Fruit fly (Drosophila melanogaster): ENCODE measurements around the gene pygo.

The pygo gene

dm6 chr3R:31588374-31588773, 7.9 kb upstream of the pygo start, which contains the start of gene CG1635 (continued):
- TF ChIP-seq achi (GFP tag; optimal IDR thresholded peaks at IDR 0.05) (peak; percentile 99), CG8119 (GFP tag; IDR thresholded peaks at IDR 0.05) (peak; percentile 100), acj6 (GFP tag; optimal IDR thresholded peaks at IDR 0.05) (peak; percentile 98), fkh (GFP tag; optimal IDR thresholded peaks at IDR 0.05) (no peak), Hr4 (GFP tag; optimal IDR thresholded peaks at IDR 0.05) (peak; percentile 100), dac (GFP tag; optimal IDR thresholded peaks at IDR 0.05) (peak; percentile 98), Ets96B (tag; optimal IDR thresholded peaks at IDR 0.05) (peak; percentile 97), ss (GFP tag; optimal IDR thresholded peaks at IDR 0.05) (peak in 1 of 2 experiments; percentile 93), Eip93F (GFP tag; optimal IDR thresholded peaks at IDR 0.05) (peak; percentile 72), CG31627 (GFP tag; optimal IDR thresholded peaks at IDR 0.05) (peak; percentile 97), net (GFP tag; optimal IDR thresholded peaks at IDR 0.05) (peak; percentile 99), CG11762 (GFP tag; optimal IDR thresholded peaks at IDR 0.05; ENCODE audit: insufficient read depth) (peak; percentile 97), CG16779 (tag; optimal IDR thresholded peaks at IDR 0.05) (peak; percentile 94), CG10669 (GFP tag; optimal IDR thresholded peaks at IDR 0.05) (peak; percentile 96), svp (GFP tag) (peak; percentile 100), CG11294 (GFP tag; IDR thresholded peaks at IDR 0.05) (peak; percentile 99), CG6163 (GFP tag; IDR thresholded peaks at IDR 0.05) (peak; percentile 99), CG8319 (GFP tag; optimal IDR thresholded peaks at IDR 0.05) (peak; percentile 97), Smox (GFP tag; optimal IDR thresholded peaks at IDR 0.05) (peak; percentile 97), Lpt (GFP tag; optimal IDR thresholded peaks at IDR 0.05) (peak; percentile 99), CG6792 (GFP tag; optimal IDR thresholded peaks at IDR 0.05) (peak; percentile 97), topi (GFP tag; optimal IDR thresholded peaks at IDR 0.05) (peak; percentile 98)

DNA sequence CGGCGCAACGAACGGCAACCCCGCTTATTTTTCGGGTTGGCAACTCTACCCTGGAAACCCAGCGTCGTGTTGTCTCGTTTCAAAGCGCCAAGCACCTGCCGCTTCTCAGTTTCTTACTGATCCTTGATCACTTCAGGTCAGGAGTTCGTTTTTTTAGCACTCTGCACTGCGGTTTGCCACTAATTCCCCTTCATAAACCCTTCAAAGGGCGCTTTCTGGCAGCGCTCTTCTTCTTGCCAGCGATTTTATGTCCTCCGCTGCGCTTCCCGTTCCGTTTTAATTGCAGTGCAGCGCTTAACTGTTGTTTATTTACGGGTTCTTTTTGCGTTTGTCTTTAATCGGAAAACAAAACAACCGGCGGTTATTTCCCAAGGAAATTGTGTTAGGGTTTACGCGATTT, 467 bp downstream of the pygo start:
- no peak for TF ChIP-seq lz (GFP tag; optimal IDR thresholded peaks at IDR 0.05)

- TF ChIP-seq Sox15 (GFP tag; optimal IDR thresholded peaks at IDR 0.05) (no peak), Sox102F (GFP tag; optimal IDR thresholded peaks at IDR 0.05) (no peak), fd85E (GFP tag; optimal IDR thresholded peaks at IDR 0.05) (no peak), CG34406 (GFP tag; optimal IDR thresholded peaks at IDR 0.05) (no peak)
Observed at dm6 chr3R:31577351-31577750, 3.1 kb downstream of the pygo start.

DNA sequence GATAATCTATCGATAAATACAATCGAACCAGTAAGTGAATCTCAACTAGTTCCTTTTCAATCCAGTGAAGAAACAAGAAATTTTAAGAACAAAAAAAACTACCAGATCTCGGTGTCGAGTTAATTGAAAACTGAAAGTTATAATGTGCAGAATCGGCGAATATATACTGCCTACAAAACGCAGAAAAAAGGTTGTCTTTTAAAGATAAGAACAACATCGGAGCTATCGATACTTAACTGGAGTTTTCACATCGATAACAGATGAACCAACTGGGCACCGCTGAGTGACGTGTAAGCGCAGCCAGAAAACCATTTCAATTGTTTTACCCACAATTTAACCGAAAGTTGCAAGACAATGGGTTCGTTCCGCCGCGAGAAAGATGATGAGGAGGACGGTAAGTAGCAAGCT, 8.6 kb downstream of the pygo start, which contains the start of gene gammaCOP:
Gene gammaCOP, plus strand, starts transcription at position 259 of the 408 bp plus-strand sequence.
- TF ChIP-seq salr (GFP tag; optimal IDR thresholded peaks at IDR 0.05): no peak
- no peak for TF ChIP-seq CG6792 (GFP tag; optimal IDR thresholded peaks at IDR 0.05)
- no peak for TF ChIP-seq fd85E (GFP tag; optimal IDR thresholded peaks at IDR 0.05)
- TF ChIP-seq CG32006 (GFP tag; optimal IDR thresholded peaks at IDR 0.05): no peak
- TF ChIP-seq dac (GFP tag; optimal IDR thresholded peaks at IDR 0.05): no peak

DNA sequence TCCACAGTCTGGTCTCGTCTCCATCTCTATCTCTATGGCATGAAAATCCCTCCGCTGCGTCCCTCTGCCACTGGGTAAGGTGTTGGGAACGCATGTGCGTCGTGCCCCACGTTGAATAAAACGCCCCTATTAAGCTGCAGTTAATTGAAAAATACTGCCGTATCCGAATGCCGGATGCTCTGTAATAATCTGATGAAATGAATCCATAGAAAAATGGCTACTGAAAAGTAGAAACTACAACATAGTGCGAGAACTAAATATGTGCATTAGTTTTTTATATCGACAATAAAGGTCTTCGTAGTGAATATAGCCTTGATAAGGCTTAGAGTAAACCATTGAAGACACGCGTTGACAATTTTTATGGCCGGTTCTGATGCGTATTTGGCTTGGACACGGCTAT, 13.8 kb downstream of the pygo start:
- TF ChIP-seq fd85E (GFP tag; optimal IDR thresholded peaks at IDR 0.05) (no peak), CG10631 (GFP tag; optimal IDR thresholded peaks at IDR 0.05) (peak; percentile 85), fd59A (GFP tag; optimal IDR thresholded peaks at IDR 0.05) (peak; percentile 75), eg (GFP tag; IDR thresholded peaks at IDR 0.05) (peak; percentile 73), CG3919 (GFP tag; optimal IDR thresholded peaks at IDR 0.05) (peak; percentile 63), vri (GFP tag; optimal IDR thresholded peaks at IDR 0.05) (no peak), CG6854 (GFP tag; optimal IDR thresholded peaks at IDR 0.05) (no peak), lz (GFP tag; optimal IDR thresholded peaks at IDR 0.05) (peak; percentile 13), Smox (GFP tag; optimal IDR thresholded peaks at IDR 0.05) (no peak), CG6276 (GFP tag; optimal IDR thresholded peaks at IDR 0.05) (peak; percentile 62), CG16779 (tag; optimal IDR thresholded peaks at IDR 0.05) (peak; percentile 62), CG11902 (GFP tag; optimal IDR thresholded peaks at IDR 0.05) (no peak), ss (GFP tag; optimal IDR thresholded peaks at IDR 0.05) (peak; percentile 81 to 82), Sox102F (GFP tag; optimal IDR thresholded peaks at IDR 0.05) (no peak), OdsH (GFP tag; optimal IDR thresholded peaks at IDR 0.05) (peak; percentile 49), Sox14 (GFP tag; optimal IDR thresholded peaks at IDR 0.05) (peak; percentile 68), CG11294 (GFP tag; IDR thresholded peaks at IDR 0.05) (peak; percentile 41; the same call in 1 of the 2 replicates), CG11762 (GFP tag; optimal IDR thresholded peaks at IDR 0.05; ENCODE audit: insufficient read depth) (peak; percentile 41), fkh (GFP tag; optimal IDR thresholded peaks at IDR 0.05) (no peak), achi (GFP tag; optimal IDR thresholded peaks at IDR 0.05) (peak; percentile 69), CG7368 (GFP tag; optimal IDR thresholded peaks at IDR 0.05) (peak; percentile 35), CG3032 (tag; optimal IDR thresholded peaks at IDR 0.05) (peak; percentile 82), Gug (GFP tag; IDR thresholded peaks at IDR 0.05) (peak; percentile 79), svp (GFP tag) (no peak), CG8119 (GFP tag; IDR thresholded peaks at IDR 0.05) (peak; percentile 83), spab (GFP tag; optimal IDR thresholded peaks at IDR 0.05) (peak; percentile 72), acj6 (GFP tag; optimal IDR thresholded peaks at IDR 0.05) (peak; percentile 53)
